Worm (Caenorhabditis elegans) whole organism, L2 larva: ENCODE results near the gene fbxb-111.

Source experiments
- F13H6.1 ChIP-seq: sonication (generic microtip); optimal IDR thresholded peaks from 2 replicates; lab custom pipeline; 2016; ENCODE audit warnings: missing genetic modification characterization, missing compliant biosample characterization
- Y55F3AM.14 ChIP-seq: fragments of 200-800 bp; sonication (Bioruptor generic); optimal IDR thresholded peaks from 2 replicates; lab custom pipeline; 2018; ENCODE audit warnings: mild to moderate bottlenecking, missing genetic modification characterization, missing compliant biosample characterization
- ZK546.5 ChIP-seq: sonication (generic microtip); optimal IDR thresholded peaks from 2 replicates; lab custom pipeline; 2017; ENCODE audit warnings: missing biosample characterization, missing genetic modification characterization
- alr-1 ChIP-seq: fragments of 150-350 bp; optimal IDR thresholded peaks from 2 replicates; lab custom pipeline; 2014; ENCODE audit warnings: missing biosample characterization, missing genetic modification characterization
- ama-1 ChIP-seq: fragments of 150-350 bp; optimal IDR thresholded peaks from 2 replicates; lab custom pipeline; 2018; ENCODE audit warnings: inconsistent platforms
- blmp-1 ChIP-seq: sonication (generic microtip); optimal IDR thresholded peaks from 2 replicates; lab custom pipeline; 2017; ENCODE audit warnings: missing genetic modification characterization, mild to moderate bottlenecking, missing compliant biosample characterization, antibody characterized with exemption, moderate library complexity; ENCODE audit not compliant: insufficient read depth
- ceh-82 ChIP-seq: fragments of 150-350 bp; optimal IDR thresholded peaks from 2 replicates; lab custom pipeline; 2014; ENCODE audit warnings: missing biosample characterization, missing genetic modification characterization
- crh-2 ChIP-seq: sonication (generic microtip); optimal IDR thresholded peaks from 2 replicates; lab custom pipeline; 2017; ENCODE audit warnings: missing biosample characterization, missing genetic modification characterization
- dmd-4 ChIP-seq: sonication (generic microtip); optimal IDR thresholded peaks from 2 replicates; lab custom pipeline; 2017; ENCODE audit warnings: missing biosample characterization, missing genetic modification characterization
- elt-1 ChIP-seq: fragments of 150-350 bp; optimal IDR thresholded peaks from 2 replicates; lab custom pipeline; 2014; ENCODE audit warnings: missing biosample characterization, missing genetic modification characterization
- elt-3 ChIP-seq: sonication (generic microtip); optimal IDR thresholded peaks from 2 replicates; lab custom pipeline; 2017; ENCODE audit warnings: missing biosample characterization, missing genetic modification characterization
- fos-1 ChIP-seq: fragments of 150-350 bp; optimal IDR thresholded peaks from 2 replicates; lab custom pipeline; 2014; ENCODE audit warnings: missing biosample characterization, missing genetic modification characterization
- lin-11 ChIP-seq: fragments of 150-350 bp; sonication (generic microtip); optimal IDR thresholded peaks from 2 replicates; lab custom pipeline; 2014; ENCODE audit warnings: missing biosample characterization, missing genetic modification characterization, inconsistent platforms, mixed read lengths
- lin-39 ChIP-seq: fragments of 150-350 bp; optimal IDR thresholded peaks from 2 replicates; lab custom pipeline; 2014; ENCODE audit warnings: missing biosample characterization, missing genetic modification reagents, missing genetic modification characterization
- mbf-1 ChIP-seq: sonication (generic microtip); optimal IDR thresholded peaks from 2 replicates; lab custom pipeline; 2017; ENCODE audit warnings: missing biosample characterization, missing genetic modification characterization
- mdl-1 ChIP-seq, 2 experiments: fragments of 150-350 bp in 1 of 2; sonication (generic microtip) in 1 of 2; optimal IDR thresholded peaks; 2 replicates each; lab custom pipeline; 2017; ENCODE audit warnings: missing biosample characterization in 2 of 2, missing genetic modification characterization in 2 of 2
- nhr-10 ChIP-seq: sonication (generic microtip); optimal IDR thresholded peaks from 2 replicates; lab custom pipeline; 2017; ENCODE audit warnings: missing biosample characterization, missing genetic modification characterization
- nhr-11 ChIP-seq: fragments of 150-350 bp; optimal IDR thresholded peaks from 2 replicates; lab custom pipeline; 2014; ENCODE audit warnings: missing biosample characterization, missing genetic modification characterization
- nhr-12 ChIP-seq: fragments of 150-350 bp; optimal IDR thresholded peaks from 2 replicates; lab custom pipeline; 2014; ENCODE audit warnings: missing biosample characterization, missing genetic modification characterization
- nhr-23 ChIP-seq: fragments of 150-350 bp; optimal IDR thresholded peaks from 2 replicates; lab custom pipeline; 2014; ENCODE audit warnings: missing biosample characterization, missing genetic modification reagents, missing genetic modification characterization
- nhr-237 ChIP-seq: fragments of 150-350 bp; optimal IDR thresholded peaks from 2 replicates; lab custom pipeline; 2014; ENCODE audit warnings: missing biosample characterization, missing genetic modification characterization
- nhr-77 ChIP-seq: fragments of 150-350 bp; optimal IDR thresholded peaks from 2 replicates; lab custom pipeline; 2014; ENCODE audit warnings: missing biosample characterization, missing genetic modification characterization
- peb-1 ChIP-seq: fragments of 150-350 bp; optimal IDR thresholded peaks from 2 replicates; lab custom pipeline; 2014; ENCODE audit warnings: missing biosample characterization, missing genetic modification characterization
- sem-4 ChIP-seq: fragments of 150-350 bp; optimal IDR thresholded peaks from 2 replicates; lab custom pipeline; 2014; ENCODE audit warnings: missing biosample characterization, missing genetic modification reagents, missing genetic modification characterization
- skn-1 ChIP-seq: sonication (generic microtip); optimal IDR thresholded peaks from 2 replicates; lab custom pipeline; 2017; ENCODE audit warnings: missing biosample characterization, missing genetic modification characterization
- sma-3 ChIP-seq: sonication (generic microtip); optimal IDR thresholded peaks from 2 replicates; lab custom pipeline; 2016; ENCODE audit warnings: missing genetic modification reagents, missing genetic modification characterization, missing compliant biosample characterization
- sma-9 ChIP-seq, 2 experiments: fragments of 150-350 bp in 1 of 2; sonication (generic microtip) in 1 of 2; optimal IDR thresholded peaks; 2 replicates each; lab custom pipeline; 2014 to 2016; ENCODE audit warnings: missing genetic modification characterization in 2 of 2, mild to moderate bottlenecking in 1 of 2, missing biosample characterization in 1 of 2, missing compliant biosample characterization in 1 of 2, missing genetic modification reagents in 1 of 2, moderate library complexity in 1 of 2
- snpc-4 ChIP-seq: fragments of 150-350 bp; optimal IDR thresholded peaks from 2 replicates; lab custom pipeline; 2014; ENCODE audit warnings: missing biosample characterization, missing genetic modification characterization
- unc-55 ChIP-seq: fragments of 150-350 bp; sonication (generic microtip); optimal IDR thresholded peaks from 3 replicates; lab custom pipeline; 2014; ENCODE audit warnings: missing biosample characterization, missing genetic modification reagents, missing genetic modification characterization
- ztf-1 ChIP-seq: fragments of 200-800 bp; sonication (Bioruptor generic); conservative IDR thresholded peaks from 2 replicates; pipeline ENCODE4 v1.3.6; 2022; ENCODE audit warnings: missing genetic modification characterization, missing compliant biosample characterization
- ztf-11 ChIP-seq: sonication (generic microtip); optimal IDR thresholded peaks from 2 replicates; lab custom pipeline; 2017; ENCODE audit warnings: missing biosample characterization, missing genetic modification characterization

fbxb-111 gene

ce11 chrII:2774904-2775303 lies at the start of gene fbxb-111:
fbxb-111 (minus strand) TSS chrII:2775004.
- TF ChIP-seq nhr-10: no peak
- no peak for TF ChIP-seq ceh-82 (tag; lab: Kevin White, UChicago)
- TF ChIP-seq nhr-12 (tag; lab: Kevin White, UChicago): no peak
- no peak for TF ChIP-seq lin-11 (tag; lab: Kevin White, UChicago)
- TF ChIP-seq sma-3 (GFP tag; lab: Kevin White, UChicago): no peak
- TF ChIP-seq lin-39 (tag; lab: Kevin White, UChicago): no peak
- no peak for TF ChIP-seq blmp-1 (tag; lab: Kevin White, UChicago)
- no peak for TF ChIP-seq dmd-4
- TF ChIP-seq sma-9 (GFP tag; optimal IDR thresholded peaks at IDR 0.05; lab: Kevin White, UChicago): no peak
- no peak for TF ChIP-seq sma-9 (tag; optimal IDR thresholded peaks at IDR 0.05; lab: Kevin White, UChicago)
- TF ChIP-seq elt-1 (tag; lab: Kevin White, UChicago): no peak
- TF ChIP-seq F13H6.1 (tag; lab: Kevin White, UChicago): no peak

ce11 chrII:2824169-2824568 lies 49.4 kb upstream of the fbxb-111 start, which contains the start of the genes K12H6.4 and K12H6.9:
K12H6.4 (minus strand) TSS chrII:2824269.
K12H6.9 (plus strand) TSS chrII:2824404.
- TF ChIP-seq mdl-1 (tag; optimal IDR thresholded peaks at IDR 0.05; lab: Kevin White, UChicago) (no peak), ZK546.5 (tag; lab: Kevin White, UChicago) (no peak), nhr-12 (tag; lab: Kevin White, UChicago) (no peak), skn-1 (no peak), mbf-1 (no peak), snpc-4 (no peak), nhr-77 (tag; lab: Kevin White, UChicago) (no peak), sma-3 (GFP tag; lab: Kevin White, UChicago) (no peak)

ce11 chrII:2822435-2822920 lies 47.7 kb upstream of the fbxb-111 start, which contains the start of the genes fut-4 and K12H6.10:
fut-4 (minus strand) TSS chrII:2822535.
K12H6.10 (plus strand) TSS chrII:2822870.
- no peak for TF ChIP-seq nhr-11
- no peak for TF ChIP-seq peb-1 (tag; lab: Kevin White, UChicago)
- TF ChIP-seq alr-1: no peak
- TF ChIP-seq nhr-23 (tag; lab: Kevin White, UChicago): no peak
- TF ChIP-seq sma-3 (GFP tag; lab: Kevin White, UChicago): no peak
- TF ChIP-seq sem-4 (tag; lab: Kevin White, UChicago): no peak
- no peak for TF ChIP-seq nhr-237 (tag; lab: Kevin White, UChicago)
- no peak for TF ChIP-seq unc-55 (GFP tag; lab: Kevin White, UChicago)
- TF ChIP-seq, all 48 proteins: peak for 0

- TF ChIP-seq mdl-1 (tag; optimal IDR thresholded peaks at IDR 0.05; lab: Kevin White, UChicago) (no peak), mbf-1 (no peak), dmd-4 (no peak), nhr-77 (tag; lab: Kevin White, UChicago) (no peak), F13H6.1 (tag; lab: Kevin White, UChicago) (no peak), ama-1 (lab: Kevin White, UChicago) (no peak), sem-4 (tag; lab: Kevin White, UChicago) (no peak), sma-9 (GFP tag; optimal IDR thresholded peaks at IDR 0.05; lab: Kevin White, UChicago) (no peak), sma-9 (tag; optimal IDR thresholded peaks at IDR 0.05; lab: Kevin White, UChicago) (no peak), lin-39 (tag; lab: Kevin White, UChicago) (no peak)
Observed at ce11 chrII:2816676-2817075, 41.9 kb upstream of the fbxb-111 start, which contains the start of gene set-13. set-13 (plus strand) TSS chrII:2816976.

- no peak for TF ChIP-seq ama-1 (lab: Kevin White, UChicago)
- no peak for TF ChIP-seq sem-4 (tag; lab: Kevin White, UChicago)
- no peak for TF ChIP-seq ztf-1 (GFP tag; lab: Robert Waterston, UW)
- no peak for TF ChIP-seq fos-1 (tag; lab: Kevin White, UChicago)
- TF ChIP-seq ceh-82 (tag; lab: Kevin White, UChicago): no peak
- TF ChIP-seq nhr-11: no peak
- TF ChIP-seq crh-2 (tag; lab: Kevin White, UChicago): no peak
- no peak for TF ChIP-seq nhr-77 (tag; lab: Kevin White, UChicago)
- no peak for TF ChIP-seq nhr-12 (tag; lab: Kevin White, UChicago)
Observed at ce11 chrII:2815444-2815843, 40.6 kb upstream of the fbxb-111 start, which contains the start of gene K12H6.2. K12H6.2 (minus strand) TSS chrII:2815544.

- TF ChIP-seq blmp-1 (tag; lab: Kevin White, UChicago): no peak
- TF ChIP-seq elt-3: no peak
- TF ChIP-seq fos-1 (tag; lab: Kevin White, UChicago): no peak
- TF ChIP-seq ztf-11: no peak
- TF ChIP-seq nhr-237 (tag; lab: Kevin White, UChicago): no peak
- TF ChIP-seq Y55F3AM.14: no peak
- TF ChIP-seq, all 48 proteins: peak for 0
Observed at ce11 chrII:2815017-2815416, 40.2 kb upstream of the fbxb-111 start.
